Worm (Caenorhabditis elegans) whole organism, dauer: ENCODE results near the gene idpp-16.

ENCODE experiments used
- unc-62 ChIP-seq: sonication (generic microtip); optimal IDR thresholded peaks from 2 replicates; lab custom pipeline; 2017; ENCODE audit warnings: missing biosample characterization, missing genetic modification reagents, missing genetic modification characterization

idpp-16 gene

DNA sequence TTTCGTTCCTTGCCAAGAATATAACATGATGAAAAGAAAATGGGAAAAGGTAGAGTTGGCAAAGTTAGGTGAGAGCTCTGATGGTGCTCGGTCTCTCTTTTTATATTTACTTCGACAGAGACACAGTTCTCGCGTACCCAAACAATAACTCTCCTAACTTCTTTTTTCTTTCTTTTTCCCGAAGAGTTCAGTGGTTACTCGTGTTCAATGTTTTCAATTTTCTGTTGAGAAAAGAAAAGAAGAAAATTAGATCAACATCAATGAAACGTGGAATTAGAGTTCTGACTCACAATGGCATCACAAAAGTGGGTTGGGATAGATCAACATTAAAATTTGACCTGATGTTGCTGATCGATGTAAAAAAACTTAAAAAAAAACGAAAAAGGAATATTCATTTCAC is at the start of gene idpp-16:
idpp-16 (minus strand) TSS at position 101 of the 400 bp plus-strand sequence.
- no peak for TF ChIP-seq unc-62 (GFP tag; lab: Kevin White, UChicago)

DNA sequence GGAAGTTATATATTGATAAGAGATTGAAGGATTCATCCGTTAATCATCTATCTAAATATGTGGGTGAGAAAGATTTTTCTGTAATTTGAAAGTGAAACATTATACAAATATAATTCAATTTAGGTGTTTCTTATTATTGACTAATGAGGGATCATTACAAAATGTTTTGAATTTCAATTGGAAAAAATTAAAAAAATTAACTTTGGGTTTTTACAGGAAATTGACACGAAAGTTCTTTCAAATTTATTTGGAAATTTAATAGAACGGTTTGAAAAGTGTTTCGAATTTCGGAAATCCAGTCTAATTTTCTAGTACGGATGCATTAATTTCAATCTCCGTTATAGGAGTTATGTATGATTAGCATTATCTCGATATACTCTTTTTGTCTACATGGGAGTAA is 46.8 kb upstream of the idpp-16 start:
- no peak for TF ChIP-seq unc-62 (GFP tag; lab: Kevin White, UChicago)

DNA sequence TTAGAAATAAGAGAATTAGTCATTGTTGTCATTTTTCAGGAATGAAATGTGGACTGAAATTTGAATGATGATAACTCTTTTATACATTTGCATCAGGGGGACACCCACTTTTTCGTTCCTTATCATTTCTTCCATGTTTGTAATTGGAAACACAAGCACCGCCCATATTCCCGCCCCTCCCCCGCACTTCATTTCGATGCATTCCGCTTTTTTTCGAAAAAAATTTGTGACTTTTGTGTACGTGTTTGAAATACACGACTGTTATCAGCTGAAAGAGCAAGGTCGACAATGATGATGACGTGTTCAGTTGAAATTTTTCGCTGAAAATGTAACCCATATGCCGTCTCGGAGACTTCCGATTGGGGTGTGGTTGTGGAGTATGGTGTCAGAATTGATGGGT is 44.4 kb upstream of the idpp-16 start, which contains the start of gene zip-10:
zip-10 (minus strand) TSS at position 43 of the 400 bp plus-strand sequence.
- no peak for TF ChIP-seq unc-62 (GFP tag; lab: Kevin White, UChicago)

DNA sequence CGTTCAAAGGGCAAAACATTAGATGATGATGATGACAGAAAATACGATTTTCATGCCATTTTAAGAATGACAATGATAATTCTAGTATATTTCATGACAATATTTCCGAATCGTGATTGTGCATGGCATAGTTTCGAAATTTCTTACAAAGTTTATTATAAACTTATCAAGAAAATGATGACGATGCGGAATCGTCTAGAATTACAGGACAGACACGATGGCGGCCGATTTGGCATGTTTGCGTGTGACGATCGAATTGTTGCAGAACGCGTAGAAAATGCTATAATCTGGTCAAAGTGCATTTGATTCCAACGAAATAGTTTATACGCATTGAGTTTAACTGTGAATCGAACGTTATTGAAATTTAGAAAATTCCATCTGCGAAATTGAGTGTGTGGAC is 42.9 kb upstream of the idpp-16 start:
- no peak for TF ChIP-seq unc-62 (GFP tag; lab: Kevin White, UChicago)

DNA sequence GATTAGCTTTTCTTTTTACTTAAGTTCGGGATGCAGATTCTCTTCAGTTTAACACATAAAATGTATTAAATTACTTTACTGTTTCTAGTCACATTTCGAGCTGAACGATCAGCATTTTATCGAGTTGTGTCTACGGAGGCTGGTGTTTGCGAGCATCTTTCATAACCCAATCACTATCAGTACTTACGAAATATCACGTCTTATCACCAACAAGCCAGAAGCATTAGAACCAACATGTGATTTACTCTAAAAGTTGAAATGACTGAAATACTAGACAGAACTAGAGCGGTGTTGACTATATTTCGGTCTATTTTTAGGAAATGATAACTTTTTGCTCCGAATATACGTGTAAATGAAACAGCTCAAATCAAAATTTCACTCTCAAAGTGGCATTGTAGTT is 42.1 kb upstream of the idpp-16 start:
- no peak for TF ChIP-seq unc-62 (GFP tag; lab: Kevin White, UChicago)

DNA sequence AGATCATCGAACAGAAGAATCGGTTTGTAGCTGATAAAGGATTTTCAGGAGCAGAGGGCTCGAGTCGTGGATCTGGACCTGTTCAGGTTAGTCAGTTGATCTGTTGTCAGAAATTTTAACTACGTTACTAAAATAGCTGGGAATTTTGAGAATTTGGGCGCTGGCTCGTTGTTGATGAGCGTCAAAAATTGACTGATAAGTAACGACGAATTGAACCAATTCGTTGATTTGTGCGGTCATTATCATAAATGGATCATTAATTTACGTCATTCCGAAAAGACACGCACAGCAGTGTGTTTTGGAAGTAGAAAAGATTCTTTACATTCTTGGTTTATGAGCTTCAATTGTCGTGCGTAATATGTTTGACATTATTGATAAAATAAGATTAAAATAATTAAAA is 41.5 kb upstream of the idpp-16 start:
- TF ChIP-seq unc-62 (GFP tag; lab: Kevin White, UChicago), result no peak

DNA sequence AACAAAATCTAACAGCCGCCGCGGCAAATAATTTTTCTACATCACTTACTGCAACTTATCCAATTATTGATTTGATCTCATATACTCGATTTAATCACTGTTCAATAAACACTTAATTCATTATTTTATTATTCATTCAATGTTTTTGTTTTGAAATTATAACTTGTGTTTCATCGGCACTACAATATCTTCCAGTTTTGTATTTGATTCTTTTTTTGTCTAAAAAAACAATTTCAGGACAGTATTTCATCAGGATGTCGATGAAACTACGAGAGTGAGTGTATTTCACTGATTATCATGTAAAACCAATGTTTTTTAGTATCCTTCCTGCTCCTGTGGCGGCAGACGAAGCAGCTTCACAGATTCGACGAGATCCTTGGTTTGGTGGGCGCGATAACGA is 38.9 kb upstream of the idpp-16 start, which contains the start of gene skp-1:
skp-1 (plus strand) TSS at position 238 of the 400 bp plus-strand sequence.
- TF ChIP-seq unc-62 (GFP tag; lab: Kevin White, UChicago), result no peak

DNA sequence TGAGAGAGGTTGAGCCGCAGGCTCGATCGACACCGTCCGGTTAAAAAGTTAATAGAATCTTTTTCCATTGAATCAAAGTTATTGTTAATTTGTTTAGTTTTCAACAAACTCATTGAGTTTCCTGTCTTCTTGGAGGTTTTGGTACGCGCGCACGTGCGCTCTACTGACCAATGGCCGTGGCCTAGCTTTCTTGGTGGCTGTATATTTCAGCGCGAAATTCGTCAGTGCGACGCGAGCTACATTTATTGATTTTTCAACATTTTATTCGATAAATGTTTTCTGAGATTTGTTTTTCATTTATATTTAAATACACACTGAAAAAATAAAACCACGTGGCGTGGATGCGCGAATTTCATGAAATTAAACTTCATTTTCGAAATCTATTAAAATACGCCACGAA is 37.8 kb upstream of the idpp-16 start, which contains the start of gene bir-1:
bir-1 (plus strand) TSS at position 312 of the 400 bp plus-strand sequence.
- TF ChIP-seq unc-62 (GFP tag; lab: Kevin White, UChicago), result no peak

DNA sequence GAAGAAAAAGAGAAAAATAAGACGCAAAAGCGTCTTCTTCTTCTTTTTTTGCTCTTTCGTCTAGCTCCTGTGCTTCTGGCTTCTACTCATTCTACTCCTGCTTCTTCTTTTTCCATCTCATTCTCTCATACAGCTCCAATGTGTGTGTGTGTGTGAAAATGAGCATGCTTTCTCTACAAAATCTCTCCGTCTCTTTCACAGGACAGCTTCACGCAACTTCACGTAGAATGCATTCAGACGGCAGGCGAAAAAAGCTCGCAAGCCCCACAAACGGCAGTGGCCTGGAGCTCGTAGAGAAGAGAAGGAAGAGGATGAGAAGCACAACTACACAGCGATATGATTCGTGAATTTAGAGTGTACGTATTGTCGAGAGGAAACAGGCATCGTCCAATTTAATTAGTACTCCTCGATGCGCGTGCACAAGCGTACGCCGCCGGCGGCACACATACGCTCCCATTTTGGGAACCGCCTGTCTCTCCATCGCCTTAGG is 35.0 kb upstream of the idpp-16 start:
- no peak for TF ChIP-seq unc-62 (GFP tag; lab: Kevin White, UChicago)

DNA sequence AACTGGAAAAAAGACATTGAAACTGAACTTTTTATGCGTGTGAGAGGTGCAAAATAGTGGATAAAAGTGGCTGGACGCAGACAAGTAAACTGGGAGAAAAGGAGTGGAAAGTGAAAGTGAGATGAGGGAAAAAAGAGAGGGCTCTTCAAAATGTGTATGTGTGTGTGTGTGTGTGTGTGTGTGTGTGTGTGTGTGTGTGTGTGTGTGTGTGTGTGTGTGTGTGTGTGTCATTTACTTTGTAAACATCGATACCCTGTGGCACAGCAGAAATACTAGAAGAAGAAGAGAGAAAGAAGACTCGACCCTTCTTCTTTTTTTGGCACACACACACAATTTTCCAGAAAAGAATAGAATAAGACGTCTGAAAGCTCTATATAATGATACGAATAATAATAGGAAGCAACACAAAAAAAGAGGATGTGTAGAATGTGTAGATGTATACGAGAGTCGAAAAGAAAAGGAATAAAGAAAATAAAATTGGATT is 32.4 kb upstream of the idpp-16 start:
- no peak for TF ChIP-seq unc-62 (GFP tag; lab: Kevin White, UChicago)

DNA sequence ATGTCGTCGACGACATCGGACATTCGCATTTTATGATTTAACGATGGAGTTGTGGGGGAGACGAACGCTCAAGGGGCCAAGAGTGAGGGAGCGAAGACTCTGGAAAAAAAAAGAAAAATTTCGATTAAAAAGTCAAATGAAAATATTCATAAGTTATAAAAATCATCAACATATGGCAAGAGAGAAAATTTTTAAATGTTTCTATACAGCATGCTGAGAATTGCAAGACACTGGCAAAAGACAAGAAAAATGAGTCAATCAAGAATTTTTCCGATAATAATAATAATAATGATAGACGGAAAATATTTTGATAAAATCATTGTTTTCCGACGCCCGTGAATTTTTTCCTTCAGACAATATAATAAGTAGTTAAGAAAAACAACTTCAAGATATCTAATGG is 30.9 kb upstream of the idpp-16 start, which contains the start of gene sipa-1:
sipa-1 (minus strand) TSS at position 101 of the 400 bp plus-strand sequence.
- TF ChIP-seq unc-62 (GFP tag; lab: Kevin White, UChicago), result no peak

DNA sequence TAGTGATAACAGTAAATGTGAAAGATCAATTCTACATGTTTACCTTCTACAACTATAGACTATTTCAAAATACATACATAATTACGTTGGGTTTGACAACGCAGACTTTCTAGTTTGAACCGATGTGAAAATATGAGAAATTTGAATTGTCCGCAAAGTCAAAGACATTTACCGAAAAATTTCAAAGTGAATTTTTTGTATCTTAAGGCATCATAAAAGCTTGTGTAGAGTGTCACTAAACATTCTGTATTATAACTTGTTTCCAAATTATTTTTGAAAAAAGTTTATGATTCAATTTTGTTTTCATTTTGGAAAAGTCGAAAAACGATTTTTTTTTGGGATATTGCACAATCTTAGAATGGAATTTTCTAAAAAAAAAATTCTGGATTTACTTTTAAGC is 29.3 kb upstream of the idpp-16 start:
- TF ChIP-seq unc-62 (GFP tag; lab: Kevin White, UChicago), result no peak

DNA sequence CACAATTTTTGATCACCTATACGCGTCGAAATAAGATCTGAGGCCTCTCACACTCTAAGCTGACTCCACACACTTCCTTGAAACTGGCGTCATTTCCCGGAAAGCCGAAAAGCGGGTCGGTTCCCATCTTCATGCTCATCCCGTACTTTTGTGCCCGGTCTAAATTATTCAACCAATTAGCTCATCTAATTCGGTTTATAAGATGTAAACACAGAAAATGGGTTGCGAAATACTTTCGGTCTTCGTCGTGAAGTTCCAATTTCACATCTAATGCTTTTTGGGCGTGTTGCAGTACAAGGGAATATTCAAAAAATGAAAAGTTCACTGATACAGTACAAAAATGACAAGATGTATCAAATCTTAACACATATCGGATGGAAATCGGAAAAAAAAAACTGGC is 24.8 kb upstream of the idpp-16 start:
- no peak for TF ChIP-seq unc-62 (GFP tag; lab: Kevin White, UChicago)

DNA sequence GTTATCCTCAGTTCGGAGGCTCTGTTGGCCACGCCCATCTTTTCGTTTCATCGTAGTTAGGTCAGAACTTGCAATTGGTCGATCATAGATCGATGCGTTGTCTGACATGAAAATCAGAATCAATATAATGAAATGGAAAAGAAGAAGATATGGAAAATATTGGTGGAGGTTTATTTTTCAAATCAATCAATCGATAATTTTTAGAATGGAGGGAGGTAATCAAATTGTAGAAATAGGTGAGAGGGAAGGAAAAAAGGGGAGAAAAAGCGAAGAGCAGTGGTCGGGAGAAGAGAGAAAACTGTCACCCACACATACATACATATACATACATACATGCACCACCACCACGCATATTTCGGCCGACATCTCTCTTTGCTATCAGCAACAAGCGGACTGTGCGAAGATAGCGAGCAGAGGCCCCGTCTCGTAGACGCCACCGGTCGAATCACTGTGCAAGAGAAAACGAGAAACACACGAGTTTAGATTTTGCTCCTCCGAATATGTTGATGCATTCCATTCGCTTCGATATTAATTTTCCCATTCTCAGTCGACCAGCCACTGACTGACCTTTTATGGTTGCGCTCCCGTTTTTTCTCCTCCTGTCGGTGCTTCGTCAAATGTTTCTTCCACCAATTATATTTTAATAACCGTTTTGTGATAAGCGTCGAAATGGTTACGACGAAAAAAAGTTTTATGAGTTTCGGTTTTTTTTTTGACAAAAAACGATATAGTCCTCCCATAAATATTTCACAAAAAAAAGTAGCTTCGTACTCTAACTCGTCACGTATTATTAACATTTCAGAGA is 23.1 kb upstream of the idpp-16 start, which contains the start of gene F35B12.10:
F35B12.10 (minus strand) TSS at position 51 of the 805 bp plus-strand sequence.
- no peak for TF ChIP-seq unc-62 (GFP tag; lab: Kevin White, UChicago)

DNA sequence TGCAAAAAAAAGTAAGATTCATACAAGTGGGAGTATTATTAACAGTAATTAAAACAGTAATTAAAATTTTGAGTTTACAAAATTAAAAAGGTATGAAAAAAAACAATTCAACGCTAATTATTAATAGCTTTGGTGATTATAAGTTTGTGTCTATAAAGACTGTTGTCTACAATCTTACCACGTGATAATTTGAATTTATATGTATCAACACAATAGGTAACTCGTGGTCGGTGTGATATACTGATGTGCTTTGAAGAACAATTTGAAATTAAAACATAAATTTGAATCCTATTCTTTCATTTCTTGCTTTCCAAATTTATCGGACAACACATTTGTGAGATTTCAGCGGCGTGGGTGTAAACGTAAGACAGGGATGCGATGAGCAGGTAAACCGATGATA is 21.5 kb upstream of the idpp-16 start:
- TF ChIP-seq unc-62 (GFP tag; lab: Kevin White, UChicago), result no peak

DNA sequence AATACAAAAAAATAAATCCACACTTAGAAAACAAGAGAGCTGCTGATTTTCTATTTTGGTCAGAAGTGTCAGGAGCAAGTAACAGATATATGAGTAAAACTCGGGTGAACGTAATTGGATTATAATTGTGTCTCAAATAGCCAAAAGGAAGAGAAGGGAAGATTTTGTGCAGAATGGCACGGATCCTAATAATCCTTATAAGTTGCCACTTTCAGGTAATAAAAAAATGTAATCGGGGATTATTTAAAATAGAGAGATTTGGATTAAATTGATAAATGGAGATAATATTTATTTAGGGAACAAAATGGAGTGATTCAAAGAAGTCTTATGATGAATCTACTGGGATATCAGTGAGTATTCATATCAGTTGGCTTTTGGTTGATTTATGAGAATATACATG is 18.6 kb upstream of the idpp-16 start:
- no peak for TF ChIP-seq unc-62 (GFP tag; lab: Kevin White, UChicago)
